4 worm cellular contexts compared by ENCODE assay signal in the genomic region with DNA sequence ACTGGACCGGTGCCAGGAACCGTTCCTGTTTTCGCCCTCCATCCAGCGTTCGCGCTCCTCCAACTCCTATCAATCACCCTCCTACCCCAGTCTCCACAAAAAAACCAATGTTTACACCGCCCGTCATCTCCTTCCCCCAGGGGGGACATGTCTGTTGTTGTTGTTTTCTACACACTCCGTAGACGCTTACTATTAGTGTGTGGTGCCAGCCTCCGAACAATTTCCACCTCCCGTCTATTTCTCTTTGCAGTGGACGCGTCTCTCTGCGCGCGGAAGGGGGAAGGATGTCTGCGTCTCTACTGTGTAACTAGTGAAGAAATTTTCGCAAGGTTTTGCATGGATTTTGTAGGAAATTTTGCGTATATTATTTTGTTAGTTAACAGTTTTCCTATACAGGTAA.
TF ChIP-seq lines count a peak whose summit lies in the region.

No protein-coding gene starts in this region.

TF ChIP-seq in whole organism, L2 larva, 48 proteins besides CTCF, POLR2A, EP300 and RAD21:
- TF ChIP-seq unc-55 (GFP tag; optimal IDR thresholded peaks at IDR 0.05; lab: Kevin White, UChicago): peak; percentile 71
- TF ChIP-seq unc-62 (GFP tag; optimal IDR thresholded peaks at IDR 0.05; lab: Kevin White, UChicago): no peak
- peak; percentile 78 for TF ChIP-seq F13H6.1 (tag; optimal IDR thresholded peaks at IDR 0.05; lab: Kevin White, UChicago)
- peak; percentile 53 for TF ChIP-seq sma-9 (GFP tag; optimal IDR thresholded peaks at IDR 0.05; lab: Kevin White, UChicago)
- TF ChIP-seq sma-9 (tag; optimal IDR thresholded peaks at IDR 0.05; lab: Kevin White, UChicago): no peak
- TF ChIP-seq lsy-2 (tag; optimal IDR thresholded peaks at IDR 0.05; lab: Kevin White, UChicago): peak in 1 of 2 experiments; percentile 58
- TF ChIP-seq fos-1 (tag; optimal IDR thresholded peaks at IDR 0.05; lab: Kevin White, UChicago): peak; percentile 1
- TF ChIP-seq mab-5 (tag; optimal IDR thresholded peaks at IDR 0.05; lab: Kevin White, UChicago): peak; percentile 14
- no peak for TF ChIP-seq nhr-77 (tag; optimal IDR thresholded peaks at IDR 0.05; lab: Kevin White, UChicago)

TF ChIP-seq in whole organism, L4 larva, 104 proteins besides CTCF, POLR2A, EP300 and RAD21 (continues in another document):
- no peak for TF ChIP-seq tag-97 (GFP tag; IDR thresholded peaks at IDR 0.05; lab: Robert Waterston, UW)
- no peak for TF ChIP-seq hif-1 (tag; optimal IDR thresholded peaks at IDR 0.05; lab: Kevin White, UChicago)
- TF ChIP-seq lsy-2 (tag; optimal IDR thresholded peaks at IDR 0.05; lab: Kevin White, UChicago): peak in 1 of 2 experiments; percentile 12
- peak; percentile 33 for TF ChIP-seq mep-1 (tag; optimal IDR thresholded peaks at IDR 0.05; lab: Kevin White, UChicago)
- TF ChIP-seq mes-2 (tag; optimal IDR thresholded peaks at IDR 0.05; lab: Kevin White, UChicago; ENCODE audit: poor library complexity, severe bottlenecking): peak; percentile 55
- TF ChIP-seq dve-1 (tag; optimal IDR thresholded peaks at IDR 0.05; lab: Kevin White, UChicago; ENCODE audit: insufficient read depth): peak; percentile 33
- peak; percentile 46; the same call in 1 of the 2 replicates for TF ChIP-seq nhr-42 (GFP tag; IDR thresholded peaks at IDR 0.05; lab: Robert Waterston, UW)
- peak; percentile 26; the same call in 1 of the 2 replicates for TF ChIP-seq set-16 (GFP tag; IDR thresholded peaks at IDR 0.05; lab: Robert Waterston, UW)
- peak; percentile 51 for TF ChIP-seq aha-1 (tag; lab: Kevin White, UChicago)
- peak; percentile 32 for TF ChIP-seq hlh-30 (tag; optimal IDR thresholded peaks at IDR 0.05; lab: Kevin White, UChicago; ENCODE audit: insufficient read depth)
- 0 out of 2 replicates have a peak, but pooled peaks have one; percentile 23 for TF ChIP-seq lin-29 (GFP tag; IDR thresholded peaks at IDR 0.05; lab: Robert Waterston, UW)
- TF ChIP-seq madf-9 (GFP tag; conservative IDR thresholded peaks at IDR 0.05; lab: Robert Waterston, UW): peak; percentile 92
- no peak for TF ChIP-seq nhr-28 (tag; optimal IDR thresholded peaks at IDR 0.05; lab: Kevin White, UChicago)
- TF ChIP-seq fos-1 (tag; optimal IDR thresholded peaks at IDR 0.05; lab: Kevin White, UChicago): no peak
- TF ChIP-seq fkh-10 (GFP tag; optimal IDR thresholded peaks at IDR 0.05; lab: Kevin White, UChicago): no peak
- no peak for TF ChIP-seq daf-19 (GFP tag; conservative IDR thresholded peaks at IDR 0.05; lab: Robert Waterston, UW)
- TF ChIP-seq ctbp-1 (GFP tag; IDR thresholded peaks at IDR 0.05; lab: Robert Waterston, UW): 0 out of 2 replicates have a peak, but pooled peaks have one; percentile 14
- no peak for TF ChIP-seq D1046.2 (GFP tag; IDR thresholded peaks at IDR 0.05; lab: Robert Waterston, UW)
- TF ChIP-seq hlh-11 (tag; optimal IDR thresholded peaks at IDR 0.05; lab: Kevin White, UChicago): peak; percentile 71
- TF ChIP-seq daf-16 (GFP tag; optimal IDR thresholded peaks at IDR 0.05; lab: Kevin White, UChicago): peak in 1 of 2 experiments; percentile 88
- peak; percentile 64 for TF ChIP-seq daf-16 (tag; optimal IDR thresholded peaks at IDR 0.05; lab: Kevin White, UChicago)
- TF ChIP-seq ceh-28 (tag; optimal IDR thresholded peaks at IDR 0.05; lab: Kevin White, UChicago): peak; percentile 17
- TF ChIP-seq hmg-1.1 (GFP tag; IDR thresholded peaks at IDR 0.05; lab: Robert Waterston, UW): peak; percentile 32; the same call in 1 of the 2 replicates
- TF ChIP-seq php-3 (GFP tag; IDR thresholded peaks at IDR 0.05; lab: Robert Waterston, UW): peak; percentile 57

TF ChIP-seq in whole organism, late embryonic, 69 proteins besides CTCF, POLR2A, EP300 and RAD21 (continues in another document):
- peak; percentile 39 for TF ChIP-seq ztf-16 (tag; optimal IDR thresholded peaks at IDR 0.05; lab: Kevin White, UChicago)
- peak; percentile 40 for TF ChIP-seq ceh-2 (tag; optimal IDR thresholded peaks at IDR 0.05; lab: Kevin White, UChicago)
- TF ChIP-seq ceh-18 (tag; optimal IDR thresholded peaks at IDR 0.05; lab: Kevin White, UChicago): peak; percentile 15
- TF ChIP-seq syd-9 (tag; optimal IDR thresholded peaks at IDR 0.05; lab: Kevin White, UChicago): peak; percentile 1
- TF ChIP-seq dve-1 (tag; optimal IDR thresholded peaks at IDR 0.05; lab: Kevin White, UChicago): peak; percentile 23
- no peak for TF ChIP-seq pag-3 (tag; optimal IDR thresholded peaks at IDR 0.05; lab: Kevin White, UChicago; ENCODE audit: borderline replicate concordance)
- TF ChIP-seq F13H6.1 (tag; optimal IDR thresholded peaks at IDR 0.05; lab: Kevin White, UChicago): peak; percentile 26
- TF ChIP-seq ceh-14 (tag; optimal IDR thresholded peaks at IDR 0.05; lab: Kevin White, UChicago): no peak
- TF ChIP-seq rnt-1 (tag; optimal IDR thresholded peaks at IDR 0.05; lab: Kevin White, UChicago): peak; percentile 22
- TF ChIP-seq hlh-6 (tag; optimal IDR thresholded peaks at IDR 0.05; lab: Kevin White, UChicago): peak; percentile 4
- peak; percentile 16 for TF ChIP-seq C08G9.2 (tag; optimal IDR thresholded peaks at IDR 0.05; lab: Kevin White, UChicago)
- peak; percentile 58 for TF ChIP-seq tbx-2 (tag; optimal IDR thresholded peaks at IDR 0.05; lab: Kevin White, UChicago)
- peak; percentile 72 for TF ChIP-seq ref-2 (tag; optimal IDR thresholded peaks at IDR 0.05; lab: Kevin White, UChicago)
- TF ChIP-seq unc-55 (GFP tag; optimal IDR thresholded peaks at IDR 0.05; lab: Kevin White, UChicago): peak; percentile 79
- no peak for TF ChIP-seq ceh-45 (GFP tag; IDR thresholded peaks at IDR 0.05; lab: Robert Waterston, UW)
- TF ChIP-seq pha-4 (tag; optimal IDR thresholded peaks at IDR 0.05; lab: Kevin White, UChicago): no peak
- TF ChIP-seq eyg-1 (tag; optimal IDR thresholded peaks at IDR 0.05; lab: Kevin White, UChicago): no peak
- TF ChIP-seq pqm-1 (tag; optimal IDR thresholded peaks at IDR 0.05; lab: Kevin White, UChicago): no peak
- TF ChIP-seq ceh-6 (GFP tag; optimal IDR thresholded peaks at IDR 0.05; lab: Kevin White, UChicago): peak; percentile 30
- no peak for TF ChIP-seq pat-9 (tag; optimal IDR thresholded peaks at IDR 0.05; lab: Kevin White, UChicago)
- no peak for TF ChIP-seq odd-2 (tag; optimal IDR thresholded peaks at IDR 0.05; lab: Kevin White, UChicago)
- peak; percentile 20 for TF ChIP-seq elt-2 (tag; optimal IDR thresholded peaks at IDR 0.05; lab: Kevin White, UChicago)
- TF ChIP-seq hlh-13 (GFP tag; optimal IDR thresholded peaks at IDR 0.05; lab: Kevin White, UChicago): no peak
- peak; percentile 4 for TF ChIP-seq che-1 (tag; optimal IDR thresholded peaks at IDR 0.05; lab: Kevin White, UChicago)
- no peak for TF ChIP-seq T23F11.4 (GFP tag; optimal IDR thresholded peaks at IDR 0.05; lab: Kevin White, UChicago)
- peak; percentile 51 for TF ChIP-seq ceh-31 (tag; optimal IDR thresholded peaks at IDR 0.05; lab: Kevin White, UChicago)
- TF ChIP-seq lin-11 (tag; optimal IDR thresholded peaks at IDR 0.05; lab: Kevin White, UChicago): no peak
- TF ChIP-seq pha-2 (tag; optimal IDR thresholded peaks at IDR 0.05; lab: Kevin White, UChicago): no peak
- TF ChIP-seq ceh-22 (tag; optimal IDR thresholded peaks at IDR 0.05; lab: Kevin White, UChicago): no peak

TF ChIP-seq in whole organism, mixed stage, embryonic, 35 proteins besides CTCF, POLR2A, EP300 and RAD21:
- TF ChIP-seq lsy-2 (tag; optimal IDR thresholded peaks at IDR 0.05; lab: Kevin White, UChicago) (peak; percentile 21), ces-1 (GFP tag; optimal IDR thresholded peaks at IDR 0.05; lab: Kevin White, UChicago) (peak; percentile 60), pha-4 (tag; optimal IDR thresholded peaks at IDR 0.05; lab: Kevin White, UChicago) (peak; percentile 20), M03D4.4 (tag; optimal IDR thresholded peaks at IDR 0.05; lab: Kevin White, UChicago) (no peak), mab-5 (tag; optimal IDR thresholded peaks at IDR 0.05; lab: Kevin White, UChicago) (no peak), cnd-1 (tag; optimal IDR thresholded peaks at IDR 0.05; lab: Kevin White, UChicago) (no peak), mep-1 (tag; optimal IDR thresholded peaks at IDR 0.05; lab: Kevin White, UChicago) (peak; percentile 39), unc-62 (GFP tag; optimal IDR thresholded peaks at IDR 0.05; lab: Kevin White, UChicago) (peak; percentile 41), hlh-1 (tag; optimal IDR thresholded peaks at IDR 0.05; lab: Kevin White, UChicago) (peak; percentile 31), ztf-11 (tag; optimal IDR thresholded peaks at IDR 0.05; lab: Kevin White, UChicago) (peak; percentile 26), elt-3 (tag; optimal IDR thresholded peaks at IDR 0.05; lab: Kevin White, UChicago) (no peak), ham-2 (GFP tag; optimal IDR thresholded peaks at IDR 0.05; lab: Kevin White, UChicago) (peak; percentile 32), mls-2 (tag; optimal IDR thresholded peaks at IDR 0.05; lab: Kevin White, UChicago) (peak; percentile 7)
TF ChIP-seq in whole organism, mixed stage, embryonic: peak in this region for 9.
